Worm (Caenorhabditis elegans): ENCODE results near the gene nspd-2.

ce11 chrIV:9872786-9873185, 28.9 kb downstream of the nspd-2 start:
- TF ChIP-seq unc-130 (GFP tag; optimal IDR thresholded peaks at IDR 0.05) (no peak), sea-2 (GFP tag; IDR thresholded peaks at IDR 0.05) (no peak), ZK185.1 (tag; optimal IDR thresholded peaks at IDR 0.05; ENCODE audit: poor library complexity, severe bottlenecking) (no peak), snpc-4 (GFP tag; optimal IDR thresholded peaks at IDR 0.05) (no peak), snpc-4 (tag; optimal IDR thresholded peaks at IDR 0.05) (no peak)
